Worm (Caenorhabditis elegans) whole organism, young adult: Measurements from ENCODE around the gene nhr-258.
A peak's percentile ranks its signal among the peaks of the same experiment; 100 is the strongest.

Source experiments
- B0035.1 ChIP-seq: sonication (generic microtip); optimal IDR thresholded peaks from 2 replicates; lab custom pipeline; 2016; ENCODE audit warnings: missing genetic modification characterization, mild to moderate bottlenecking, missing compliant biosample characterization, missing genotype, missing genetic modification reagents
- C06A6.2 ChIP-seq: fragments of 200-800 bp; sonication (Bioruptor generic); conservative IDR thresholded peaks from 2 replicates; pipeline ENCODE4 v1.3.6; 2022; ENCODE audit warnings: missing genetic modification characterization, missing compliant biosample characterization
- F10E7.11 ChIP-seq: sonication (generic microtip); optimal IDR thresholded peaks from 2 replicates; lab custom pipeline; 2017; ENCODE audit warnings: mild to moderate bottlenecking, missing genetic modification characterization, moderate library complexity, missing compliant biosample characterization
- F22D6.2 ChIP-seq: sonication (generic microtip); optimal IDR thresholded peaks from 2 replicates; lab custom pipeline; 2016; ENCODE audit warnings: mild to moderate bottlenecking, missing genetic modification characterization, missing compliant biosample characterization
- F23B12.7 ChIP-seq: sonication (generic microtip); optimal IDR thresholded peaks from 2 replicates; lab custom pipeline; 2017; ENCODE audit warnings: missing genetic modification characterization, mild to moderate bottlenecking, missing compliant biosample characterization, antibody characterized with exemption, moderate library complexity; ENCODE audit not compliant: insufficient read depth
- F33H1.4 ChIP-seq: fragments of 200-800 bp; sonication (Bioruptor generic); IDR thresholded peaks from 2 replicates; pipeline ENCODE4 v1.3.6; 2022; ENCODE audit warnings: missing genetic modification reagents, missing genetic modification characterization, missing compliant biosample characterization
- F49E8.2 ChIP-seq: sonication (generic microtip); optimal IDR thresholded peaks from 3 replicates; lab custom pipeline; 2017; ENCODE audit warnings: missing genetic modification characterization, mild to moderate bottlenecking, missing compliant biosample characterization, antibody characterized with exemption, moderate library complexity; ENCODE audit not compliant: insufficient read depth
- F52B5.7 ChIP-seq: sonication (generic microtip); optimal IDR thresholded peaks from 2 replicates; lab custom pipeline; 2016; ENCODE audit warnings: mild to moderate bottlenecking, missing genetic modification characterization, missing compliant biosample characterization
- T26A5.8 ChIP-seq: sonication (generic microtip); optimal IDR thresholded peaks from 2 replicates; lab custom pipeline; 2016; ENCODE audit warnings: missing genetic modification characterization, missing compliant biosample characterization
- Y53G8AR.9 ChIP-seq: fragments of 200-800 bp; sonication (Bioruptor generic); conservative IDR thresholded peaks from 2 replicates; pipeline ENCODE4 v1.3.6; 2022; ENCODE audit warnings: missing genetic modification reagents, missing genetic modification characterization, missing compliant biosample characterization
- Y67H2A.10 ChIP-seq: fragments of 200-800 bp; sonication (Bioruptor generic); conservative IDR thresholded peaks from 2 replicates; pipeline ENCODE4 v1.3.6; 2022; ENCODE audit warnings: missing genetic modification reagents, missing genetic modification characterization, missing compliant biosample characterization
- ama-1 ChIP-seq, 3 experiments: fragments of 150-350 bp in 1 of 3; sonication (generic microtip) in 2 of 3; optimal IDR thresholded peaks; 2 replicates each; lab custom pipeline; 2014 to 2018; ENCODE audit warnings: missing biosample characterization in 2 of 3, missing genetic modification characterization in 2 of 3, missing genetic modification reagents in 2 of 3
- athp-1 ChIP-seq: sonication (generic microtip); optimal IDR thresholded peaks from 2 replicates; lab custom pipeline; 2017; ENCODE audit warnings: mild to moderate bottlenecking, missing genetic modification characterization, missing compliant biosample characterization
- cebp-1 ChIP-seq, 2 experiments: fragments of 200-800 bp in 1 of 2; sonication (Bioruptor generic) in 1 of 2; sonication (generic microtip) in 1 of 2; IDR thresholded peaks in 1 of 2; optimal IDR thresholded peaks in 1 of 2; 2 replicates each; pipeline versions ENCODE4 v1.3.6 to Lab custom; 2017 to 2022; ENCODE audit warnings: missing compliant biosample characterization in 2 of 2, missing genetic modification characterization in 2 of 2, mild to moderate bottlenecking in 1 of 2, missing genetic modification reagents in 1 of 2, moderate library complexity in 1 of 2
- ceh-100 ChIP-seq: fragments of 200-800 bp; sonication (Bioruptor generic); IDR thresholded peaks from 2 replicates; pipeline ENCODE4 v1.3.6; 2022; ENCODE audit warnings: missing genetic modification reagents, missing genetic modification characterization, missing compliant biosample characterization
- ceh-27 ChIP-seq: fragments of 200-800 bp; sonication (Bioruptor generic); optimal IDR thresholded peaks from 2 replicates; lab custom pipeline; 2018; ENCODE audit warnings: mild to moderate bottlenecking, missing genetic modification characterization, moderate library complexity, missing compliant biosample characterization
- ceh-40 ChIP-seq: fragments of 200-800 bp; sonication (Bioruptor generic); IDR thresholded peaks from 2 replicates; pipeline ENCODE4 v1.3.6; 2022; ENCODE audit warnings: missing genetic modification characterization, missing compliant biosample characterization
- ceh-79 ChIP-seq: sonication (generic microtip); optimal IDR thresholded peaks from 2 replicates; lab custom pipeline; 2017; ENCODE audit warnings: mild to moderate bottlenecking, missing genetic modification characterization, missing compliant biosample characterization
- die-1 ChIP-seq: sonication (generic microtip); optimal IDR thresholded peaks from 2 replicates; lab custom pipeline; 2016; ENCODE audit warnings: missing genotype, mild to moderate bottlenecking, missing genetic modification characterization, missing compliant biosample characterization
- efl-1 ChIP-seq: fragments of 150-350 bp; optimal IDR thresholded peaks from 2 replicates; lab custom pipeline; 2014; ENCODE audit warnings: missing biosample characterization, missing genetic modification reagents, missing genetic modification characterization
- egl-44 ChIP-seq: fragments of 200-800 bp; sonication (Bioruptor generic); IDR thresholded peaks from 2 replicates; pipeline ENCODE4 v1.3.6; 2022; ENCODE audit warnings: missing genetic modification reagents, missing genetic modification characterization, missing compliant biosample characterization
- egrh-3 ChIP-seq: fragments of 200-800 bp; sonication (Bioruptor generic); IDR thresholded peaks from 2 replicates; pipeline ENCODE4 v1.3.6; 2022; ENCODE audit warnings: missing genetic modification reagents, missing genetic modification characterization, missing compliant biosample characterization
- ekl-4 ChIP-seq: fragments of 200-800 bp; sonication (Bioruptor generic); IDR thresholded peaks from 2 replicates; pipeline ENCODE4 v1.3.6; 2022; ENCODE audit warnings: missing genetic modification reagents, missing genetic modification characterization, missing compliant biosample characterization
- hmg-1.2 ChIP-seq: fragments of 200-800 bp; sonication (Bioruptor generic); IDR thresholded peaks from 2 replicates; pipeline ENCODE4 v1.3.6; 2022; ENCODE audit warnings: missing genetic modification reagents, missing genetic modification characterization, missing compliant biosample characterization
- madf-8 ChIP-seq: fragments of 200-800 bp; sonication (Bioruptor generic); conservative IDR thresholded peaks from 2 replicates; pipeline ENCODE4 v1.3.6; 2022; ENCODE audit warnings: missing genetic modification reagents, missing genetic modification characterization, missing compliant biosample characterization
- mcd-1 ChIP-seq: fragments of 200-800 bp; sonication (Bioruptor generic); IDR thresholded peaks from 2 replicates; pipeline ENCODE4 v1.3.6; 2022; ENCODE audit warnings: missing genetic modification reagents, missing genetic modification characterization, missing compliant biosample characterization
- nfya-2 ChIP-seq: fragments of 200-800 bp; sonication (Bioruptor generic); IDR thresholded peaks from 2 replicates; pipeline ENCODE4 v1.3.6; 2022; ENCODE audit warnings: missing genetic modification reagents, missing genetic modification characterization, missing compliant biosample characterization
- nfyb-1 ChIP-seq: fragments of 200-800 bp; sonication (Bioruptor generic); IDR thresholded peaks from 2 replicates; pipeline ENCODE4 v1.3.6; 2022; ENCODE audit warnings: missing genetic modification reagents, missing genetic modification characterization, missing compliant biosample characterization
- nhr-80 ChIP-seq: sonication (generic microtip); optimal IDR thresholded peaks from 2 replicates; lab custom pipeline; 2016; ENCODE audit warnings: missing genetic modification characterization, missing compliant biosample characterization
- pha-4 ChIP-seq: fragments of 150-350 bp; sonication (generic microtip); optimal IDR thresholded peaks from 2 replicates; lab custom pipeline; 2014; ENCODE audit warnings: missing biosample characterization, missing genetic modification reagents, missing genetic modification characterization
- repo-1 ChIP-seq: sonication (generic microtip); optimal IDR thresholded peaks from 2 replicates; lab custom pipeline; 2017; ENCODE audit warnings: mild to moderate bottlenecking, missing genetic modification characterization, missing compliant biosample characterization
- rpc-1 ChIP-seq, 2 experiments: fragments of 150-350 bp in 1 of 2; sonication (generic microtip) in 1 of 2; optimal IDR thresholded peaks; 2 replicates each; lab custom pipeline; 2014 to 2018; ENCODE audit warnings: missing biosample characterization in 1 of 2, missing genetic modification characterization in 1 of 2, missing genetic modification reagents in 1 of 2, missing genotype in 1 of 2
- sptf-2 ChIP-seq: fragments of 200-800 bp; sonication (Bioruptor generic); optimal IDR thresholded peaks from 2 replicates; lab custom pipeline; 2018; ENCODE audit warnings: mild to moderate bottlenecking, missing genetic modification characterization, missing compliant biosample characterization
- tlf-1 ChIP-seq: fragments of 200-800 bp; sonication (Bioruptor generic); optimal IDR thresholded peaks from 2 replicates; lab custom pipeline; 2018; ENCODE audit warnings: mild to moderate bottlenecking, missing genetic modification characterization, missing compliant biosample characterization
- zfh-2 ChIP-seq: fragments of 200-800 bp; sonication (Bioruptor generic); conservative IDR thresholded peaks from 2 replicates; pipeline ENCODE4 v1.3.6; 2022; ENCODE audit warnings: missing genetic modification reagents, missing genetic modification characterization, missing compliant biosample characterization
- zim-3 ChIP-seq: sonication (generic microtip); optimal IDR thresholded peaks from 2 replicates; lab custom pipeline; 2017; ENCODE audit warnings: mild to moderate bottlenecking, missing genetic modification characterization, moderate library complexity, missing compliant biosample characterization
- ztf-6 ChIP-seq: fragments of 200-800 bp; sonication (Bioruptor generic); IDR thresholded peaks from 2 replicates; pipeline ENCODE4 v1.3.6; 2022; ENCODE audit warnings: missing genetic modification reagents, missing genetic modification characterization, missing compliant biosample characterization

The nhr-258 gene

DNA sequence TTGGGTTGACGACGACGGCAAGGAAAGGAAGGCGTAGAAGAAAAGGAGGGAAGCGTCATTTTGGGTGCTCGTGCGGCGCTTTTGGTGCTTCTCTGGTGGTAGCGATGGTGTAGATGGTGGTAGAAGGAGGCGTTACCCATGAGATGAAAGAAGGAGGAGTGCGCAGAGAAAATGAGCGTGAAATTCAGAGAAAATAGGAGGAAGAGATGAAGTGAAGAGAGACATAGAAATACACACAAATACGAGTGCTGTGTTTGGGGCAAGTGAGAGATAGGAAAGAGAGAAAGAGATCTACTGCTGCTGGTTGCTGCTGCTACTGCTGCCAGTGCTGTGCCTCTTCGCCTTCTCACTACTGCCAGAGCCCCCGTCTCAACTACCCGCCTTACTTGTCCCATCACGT is 21.9 kb downstream of the nhr-258 start:
- TF ChIP-seq ceh-27 = peak; percentile 31
- no peak for TF ChIP-seq ceh-40
- no peak for TF ChIP-seq ekl-4
- no peak for TF ChIP-seq Y67H2A.10 (GFP tag; lab: Robert Waterston, UW)
- no peak for TF ChIP-seq athp-1 (tag; lab: Kevin White, UChicago)
- TF ChIP-seq F49E8.2 = no peak
- TF ChIP-seq hmg-1.2 (GFP tag; lab: Robert Waterston, UW) = peak; percentile 34; the same call in 1 of the 2 replicates
- no peak for TF ChIP-seq T26A5.8 (tag; lab: Kevin White, UChicago)
- TF ChIP-seq ama-1 (optimal IDR thresholded peaks at IDR 0.05; lab: Kevin White, UChicago) = no peak
- no peak for TF ChIP-seq ama-1 (GFP tag; optimal IDR thresholded peaks at IDR 0.05; lab: Kevin White, UChicago)
- no peak for TF ChIP-seq cebp-1 (GFP tag; IDR thresholded peaks at IDR 0.05; lab: Robert Waterston, UW)
- peak; percentile 25 for TF ChIP-seq cebp-1 (tag; optimal IDR thresholded peaks at IDR 0.05; lab: Kevin White, UChicago)
- 0 out of 2 replicates have a peak, but pooled peaks have one; percentile 13 for TF ChIP-seq nfyb-1 (GFP tag; lab: Robert Waterston, UW)
- TF ChIP-seq nfya-2 (GFP tag; lab: Robert Waterston, UW) = no peak
- TF ChIP-seq pha-4 = no peak
- TF ChIP-seq zim-3 (tag; lab: Kevin White, UChicago) = no peak
- 0 out of 2 replicates have a peak, but pooled peaks have one; percentile 15 for TF ChIP-seq egl-44 (GFP tag; lab: Robert Waterston, UW)
- no peak for TF ChIP-seq repo-1 (tag; lab: Kevin White, UChicago)
- TF ChIP-seq ceh-79 (tag; lab: Kevin White, UChicago) = no peak
- no peak for TF ChIP-seq nhr-80 (tag; lab: Kevin White, UChicago)
- no peak for TF ChIP-seq F33H1.4 (GFP tag; lab: Robert Waterston, UW)
- peak; percentile 67 for TF ChIP-seq C06A6.2 (GFP tag; lab: Robert Waterston, UW)
- no peak for TF ChIP-seq rpc-1 (optimal IDR thresholded peaks at IDR 0.05; lab: Kevin White, UChicago)
- no peak for TF ChIP-seq rpc-1 (tag; optimal IDR thresholded peaks at IDR 0.05; lab: Kevin White, UChicago)
- TF ChIP-seq B0035.1 (tag; lab: Kevin White, UChicago) = no peak
- 0 out of 2 replicates have a peak, but pooled peaks have one; percentile 22 for TF ChIP-seq egrh-3 (GFP tag; lab: Robert Waterston, UW)

DNA sequence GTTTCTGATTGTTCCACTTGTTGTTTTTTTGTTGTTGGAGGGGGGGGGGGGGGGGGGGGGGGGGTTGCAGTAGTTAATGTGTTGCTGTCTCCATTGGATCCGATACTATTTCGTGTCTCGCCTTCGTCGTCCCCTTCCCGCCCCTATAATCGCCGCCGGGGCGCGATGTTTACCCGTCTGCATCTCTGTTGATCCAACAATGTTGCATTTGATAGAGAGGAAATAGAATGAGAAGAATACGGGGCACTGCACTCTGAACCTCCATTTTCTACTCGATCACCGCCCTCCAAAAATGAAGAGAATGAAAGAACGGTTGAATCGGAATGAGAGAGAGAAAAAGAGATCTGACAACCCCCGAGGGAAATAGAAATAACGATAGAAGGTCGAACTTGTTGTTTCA is 23.0 kb downstream of the nhr-258 start:
- TF ChIP-seq egrh-3 (GFP tag; lab: Robert Waterston, UW) = peak; percentile 85; the same call in 1 of the 2 replicates
- TF ChIP-seq F22D6.2 (tag; lab: Kevin White, UChicago) = no peak
- TF ChIP-seq C06A6.2 (GFP tag; lab: Robert Waterston, UW) = 0 out of 2 replicates have a peak, but pooled peaks have one; percentile 36
- TF ChIP-seq cebp-1 (GFP tag; IDR thresholded peaks at IDR 0.05; lab: Robert Waterston, UW) = no peak
- peak; percentile 29 for TF ChIP-seq cebp-1 (tag; optimal IDR thresholded peaks at IDR 0.05; lab: Kevin White, UChicago)
- TF ChIP-seq nfyb-1 (GFP tag; lab: Robert Waterston, UW) = no peak
- TF ChIP-seq mcd-1 (GFP tag; lab: Robert Waterston, UW) = peak; percentile 8; the same call in 1 of the 2 replicates
- no peak for TF ChIP-seq sptf-2 (GFP tag; lab: Kevin White, UChicago)
- no peak for TF ChIP-seq F10E7.11 (tag; lab: Kevin White, UChicago)
- peak; percentile 89 for TF ChIP-seq zfh-2 (GFP tag; lab: Robert Waterston, UW)
- TF ChIP-seq ekl-4 = 0 out of 2 replicates have a peak, but pooled peaks have one; percentile 9
- no peak for TF ChIP-seq madf-8 (GFP tag; lab: Robert Waterston, UW)

DNA sequence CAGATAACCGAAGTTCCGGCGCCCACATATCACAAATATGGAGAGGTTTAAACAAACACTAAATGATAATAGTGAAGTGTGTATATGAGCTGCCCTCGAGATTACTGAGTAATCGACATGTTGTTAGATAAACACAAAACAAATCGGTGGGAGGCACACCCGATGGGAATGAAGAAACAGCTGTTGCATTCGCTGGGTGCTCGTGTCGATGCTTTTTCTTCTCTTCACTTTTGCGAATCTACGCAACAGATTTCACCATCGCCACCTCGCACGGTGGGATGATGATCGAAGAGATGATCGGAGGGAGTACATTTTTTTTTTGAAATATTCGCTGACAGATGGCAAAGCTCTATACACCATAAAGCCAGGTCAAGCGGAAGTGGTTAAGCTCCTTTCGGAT is 23.5 kb downstream of the nhr-258 start:
- TF ChIP-seq die-1 (tag; lab: Kevin White, UChicago) = no peak
- no peak for TF ChIP-seq F33H1.4 (GFP tag; lab: Robert Waterston, UW)
- no peak for TF ChIP-seq tlf-1 (GFP tag; lab: Kevin White, UChicago)
- TF ChIP-seq ztf-6 (GFP tag; lab: Robert Waterston, UW) = no peak
- TF ChIP-seq ceh-100 = no peak
- TF ChIP-seq F23B12.7 (tag; lab: Kevin White, UChicago) = no peak
- TF ChIP-seq Y53G8AR.9 = no peak
- no peak for TF ChIP-seq F52B5.7 (tag; lab: Kevin White, UChicago)
- no peak for TF ChIP-seq efl-1 (GFP tag; lab: Kevin White, UChicago)
